Fruit fly (Drosophila melanogaster) whole organism, prepupa: ENCODE measurements around the gene CG15330.
A peak's percentile ranks its signal among the peaks of the same experiment; 100 is the strongest.

Experiments used
- CG11762 ChIP-seq: fragments of 200-800 bp; sonication (Bioruptor generic); optimal IDR thresholded peaks from 3 replicates; lab custom pipeline; 2016; ENCODE audit warnings: missing biosample characterization, missing genetic modification characterization; ENCODE audit not compliant: insufficient read depth
- CG11902 ChIP-seq: fragments of 200-800 bp; sonication (Bioruptor generic); optimal IDR thresholded peaks from 3 replicates; lab custom pipeline; 2016; ENCODE audit warnings: missing biosample characterization, missing genetic modification characterization
- CG15336 ChIP-seq: fragments of 200-800 bp; sonication (Bioruptor generic); IDR thresholded peaks from 2 replicates; pipeline ENCODE4 v1.3.6; 2022; ENCODE audit warnings: missing biosample characterization, missing genetic modification characterization
- CG1621 ChIP-seq: fragments of 200-800 bp; sonication (Bioruptor generic); optimal IDR thresholded peaks from 3 replicates; lab custom pipeline; 2018; ENCODE audit warnings: missing biosample characterization, mild to moderate bottlenecking, missing genetic modification characterization
- CG16779 ChIP-seq: fragments of 200-800 bp; sonication (Bioruptor generic); optimal IDR thresholded peaks from 3 replicates; lab custom pipeline; 2017; ENCODE audit warnings: missing biosample characterization, mild to moderate bottlenecking, missing genetic modification characterization
- CG3032 ChIP-seq: fragments of 200-800 bp; optimal IDR thresholded peaks from 2 replicates; lab custom pipeline; 2019; ENCODE audit warnings: missing biosample characterization, mild to moderate bottlenecking, missing genetic modification characterization, moderate library complexity
- CG32006 ChIP-seq: fragments of 200-800 bp; sonication (Bioruptor generic); optimal IDR thresholded peaks from 3 replicates; lab custom pipeline; 2017; ENCODE audit warnings: missing biosample characterization, mild to moderate bottlenecking, missing genetic modification characterization
- CG34406 ChIP-seq: fragments of 200-800 bp; sonication (Bioruptor generic); optimal IDR thresholded peaks from 3 replicates; lab custom pipeline; 2016; ENCODE audit warnings: missing biosample characterization, missing genetic modification characterization
- CG4318 ChIP-seq: fragments of 200-800 bp; sonication (Bioruptor generic); optimal IDR thresholded peaks from 3 replicates; lab custom pipeline; 2017; ENCODE audit warnings: missing biosample characterization, mild to moderate bottlenecking, missing genetic modification characterization
- CG6163 ChIP-seq: fragments of 200-800 bp; sonication (Bioruptor generic); IDR thresholded peaks from 3 replicates; pipeline ENCODE4 v1.3.6; 2022; ENCODE audit warnings: missing biosample characterization, missing genetic modification characterization
- CG6276 ChIP-seq: fragments of 200-800 bp; sonication (Bioruptor generic); optimal IDR thresholded peaks from 2 replicates; lab custom pipeline; 2017; ENCODE audit warnings: missing biosample characterization, mild to moderate bottlenecking, missing genetic modification characterization
- CG6792 ChIP-seq: fragments of 200-800 bp; sonication (Bioruptor generic); optimal IDR thresholded peaks from 3 replicates; lab custom pipeline; 2016; ENCODE audit warnings: missing biosample characterization, missing genetic modification characterization
- CG6808 ChIP-seq: fragments of 200-800 bp; sonication (Bioruptor generic); optimal IDR thresholded peaks from 3 replicates; lab custom pipeline; 2017; ENCODE audit warnings: missing biosample characterization, missing genetic modification characterization, mild to moderate bottlenecking, moderate library complexity, missing genetic modification reagents
- CG7368 ChIP-seq: fragments of 200-800 bp; sonication (Bioruptor generic); optimal IDR thresholded peaks from 3 replicates; lab custom pipeline; 2016; ENCODE audit warnings: missing biosample characterization, missing genetic modification characterization
- CG8119 ChIP-seq: fragments of 200-800 bp; sonication (Bioruptor generic); IDR thresholded peaks from 3 replicates; pipeline ENCODE4 v1.3.6; 2022; ENCODE audit warnings: missing biosample characterization, missing genetic modification characterization
- CG8632 ChIP-seq: fragments of 200-800 bp; sonication (Bioruptor generic); optimal IDR thresholded peaks from 3 replicates; lab custom pipeline; 2016; ENCODE audit warnings: missing biosample characterization, missing genetic modification characterization
- CG9139 ChIP-seq: fragments of 200-800 bp; sonication (Bioruptor generic); optimal IDR thresholded peaks from 3 replicates; lab custom pipeline; 2017; ENCODE audit warnings: missing biosample characterization, mild to moderate bottlenecking, missing genetic modification characterization
- Eip75B ChIP-seq: fragments of 200-800 bp; sonication (Bioruptor generic); optimal IDR thresholded peaks from 3 replicates; lab custom pipeline; 2016; ENCODE audit warnings: missing biosample characterization, missing genetic modification characterization
- Eip78C ChIP-seq: fragments of 200-800 bp; sonication (Bioruptor generic); peaks from one replicate; lab custom pipeline; 2016; ENCODE audit warnings: missing biosample characterization, missing genetic modification characterization
- Eip93F ChIP-seq: fragments of 200-800 bp; sonication (Bioruptor generic); optimal IDR thresholded peaks from 2 replicates; lab custom pipeline; 2016; ENCODE audit warnings: missing biosample characterization, mild to moderate bottlenecking, missing genetic modification characterization
- Ets96B ChIP-seq: fragments of 200-800 bp; optimal IDR thresholded peaks from 2 replicates; lab custom pipeline; 2019; ENCODE audit warnings: missing biosample characterization, mild to moderate bottlenecking, missing genetic modification characterization, moderate library complexity
- Hr38 ChIP-seq: sonication (Bioruptor generic); optimal IDR thresholded peaks from 2 replicates; lab custom pipeline; 2016; ENCODE audit warnings: missing biosample characterization, missing genetic modification characterization
- Hr39 ChIP-seq: fragments of 200-800 bp; sonication (Bioruptor generic); optimal IDR thresholded peaks from 2 replicates; lab custom pipeline; 2016; ENCODE audit warnings: missing biosample characterization, missing genetic modification characterization
- Hr4 ChIP-seq: fragments of 200-800 bp; sonication (Bioruptor generic); optimal IDR thresholded peaks from 3 replicates; lab custom pipeline; 2016; ENCODE audit warnings: missing biosample characterization, missing genetic modification characterization
- Lpt ChIP-seq: fragments of 200-800 bp; sonication (Bioruptor generic); optimal IDR thresholded peaks from 3 replicates; lab custom pipeline; 2016; ENCODE audit warnings: missing biosample characterization, missing genetic modification characterization
- Met ChIP-seq: fragments of 200-800 bp; sonication (Bioruptor generic); optimal IDR thresholded peaks from 3 replicates; lab custom pipeline; 2016; ENCODE audit warnings: missing biosample characterization, missing genetic modification characterization
- OdsH ChIP-seq: fragments of 200-800 bp; sonication (Bioruptor generic); optimal IDR thresholded peaks from 3 replicates; lab custom pipeline; 2016; ENCODE audit warnings: missing biosample characterization, missing genetic modification characterization
- Sox102F ChIP-seq: fragments of 200-800 bp; sonication (Bioruptor generic); optimal IDR thresholded peaks from 2 replicates; lab custom pipeline; 2016; ENCODE audit warnings: missing biosample characterization, mild to moderate bottlenecking, missing genetic modification characterization
- Sox14 ChIP-seq: fragments of 200-800 bp; sonication (Bioruptor generic); optimal IDR thresholded peaks from 3 replicates; lab custom pipeline; 2016; ENCODE audit warnings: missing biosample characterization, missing genetic modification characterization
- achi ChIP-seq: fragments of 200-800 bp; sonication (Bioruptor generic); optimal IDR thresholded peaks from 3 replicates; lab custom pipeline; 2016; ENCODE audit warnings: missing biosample characterization, missing genetic modification characterization
- acj6 ChIP-seq: fragments of 200-800 bp; sonication (Bioruptor generic); optimal IDR thresholded peaks from 3 replicates; lab custom pipeline; 2016; ENCODE audit warnings: missing biosample characterization, missing genetic modification characterization
- dac ChIP-seq: fragments of 200-800 bp; sonication (Bioruptor generic); optimal IDR thresholded peaks from 2 replicates; lab custom pipeline; 2017; ENCODE audit warnings: missing biosample characterization, mild to moderate bottlenecking, missing genetic modification characterization
- dsx ChIP-seq: fragments of 200-800 bp; optimal IDR thresholded peaks from 3 replicates; lab custom pipeline; 2019; ENCODE audit warnings: missing biosample characterization, mild to moderate bottlenecking, missing genetic modification characterization, moderate library complexity; ENCODE audit not compliant: poor library complexity, severe bottlenecking
- eg ChIP-seq: fragments of 200-800 bp; sonication (Bioruptor generic); IDR thresholded peaks from 3 replicates; pipeline ENCODE4 v1.3.6; 2022; ENCODE audit warnings: missing biosample characterization, missing genetic modification characterization
- esn ChIP-seq: fragments of 200-800 bp; sonication (Bioruptor generic); optimal IDR thresholded peaks from 2 replicates; lab custom pipeline; 2016; ENCODE audit warnings: missing biosample characterization, mild to moderate bottlenecking, missing genetic modification characterization, moderate library complexity
- fd59A ChIP-seq: fragments of 200-800 bp; sonication (Bioruptor generic); optimal IDR thresholded peaks from 2 replicates; lab custom pipeline; 2017; ENCODE audit warnings: missing biosample characterization, mild to moderate bottlenecking, missing genetic modification characterization, missing genetic modification reagents
- fkh ChIP-seq: fragments of 200-800 bp; sonication (Bioruptor generic); optimal IDR thresholded peaks from 3 replicates; lab custom pipeline; 2017; ENCODE audit warnings: missing biosample characterization, mild to moderate bottlenecking, missing genetic modification characterization, moderate library complexity
- lz ChIP-seq: fragments of 200-800 bp; sonication (Bioruptor generic); optimal IDR thresholded peaks from 3 replicates; lab custom pipeline; 2016; ENCODE audit warnings: missing biosample characterization, missing genetic modification characterization
- pdm3 ChIP-seq: fragments of 200-800 bp; sonication (Bioruptor generic); optimal IDR thresholded peaks from 3 replicates; lab custom pipeline; 2016; ENCODE audit warnings: missing biosample characterization, missing genetic modification characterization
- salr ChIP-seq, 2 experiments: fragments of 200-800 bp; sonication (Bioruptor generic); optimal IDR thresholded peaks; 3 replicates each; lab custom pipeline; 2016 to 2018; ENCODE audit warnings: missing biosample characterization in 2 of 2, missing genetic modification characterization in 2 of 2, mild to moderate bottlenecking in 1 of 2
- ss ChIP-seq, 2 experiments: fragments of 200-800 bp; sonication (Bioruptor generic); optimal IDR thresholded peaks; 2 replicates in 1 of 2; 3 replicates in 1 of 2; lab custom pipeline; 2017 to 2018; ENCODE audit warnings: mild to moderate bottlenecking in 2 of 2, missing biosample characterization in 2 of 2, missing genetic modification characterization in 2 of 2, moderate library complexity in 1 of 2
- svp ChIP-seq: fragments of 200-800 bp; sonication (Bioruptor generic); peaks from one replicate; lab custom pipeline; 2016; ENCODE audit warnings: missing biosample characterization, missing genetic modification characterization
- topi ChIP-seq: fragments of 200-800 bp; sonication (Bioruptor generic); optimal IDR thresholded peaks from 3 replicates; lab custom pipeline; 2016; ENCODE audit warnings: missing biosample characterization, missing genetic modification characterization
- vri ChIP-seq: fragments of 200-800 bp; sonication (Bioruptor generic); optimal IDR thresholded peaks from 3 replicates; lab custom pipeline; 2016; ENCODE audit warnings: missing biosample characterization, mild to moderate bottlenecking, missing genetic modification characterization

The CG15330 gene

DNA sequence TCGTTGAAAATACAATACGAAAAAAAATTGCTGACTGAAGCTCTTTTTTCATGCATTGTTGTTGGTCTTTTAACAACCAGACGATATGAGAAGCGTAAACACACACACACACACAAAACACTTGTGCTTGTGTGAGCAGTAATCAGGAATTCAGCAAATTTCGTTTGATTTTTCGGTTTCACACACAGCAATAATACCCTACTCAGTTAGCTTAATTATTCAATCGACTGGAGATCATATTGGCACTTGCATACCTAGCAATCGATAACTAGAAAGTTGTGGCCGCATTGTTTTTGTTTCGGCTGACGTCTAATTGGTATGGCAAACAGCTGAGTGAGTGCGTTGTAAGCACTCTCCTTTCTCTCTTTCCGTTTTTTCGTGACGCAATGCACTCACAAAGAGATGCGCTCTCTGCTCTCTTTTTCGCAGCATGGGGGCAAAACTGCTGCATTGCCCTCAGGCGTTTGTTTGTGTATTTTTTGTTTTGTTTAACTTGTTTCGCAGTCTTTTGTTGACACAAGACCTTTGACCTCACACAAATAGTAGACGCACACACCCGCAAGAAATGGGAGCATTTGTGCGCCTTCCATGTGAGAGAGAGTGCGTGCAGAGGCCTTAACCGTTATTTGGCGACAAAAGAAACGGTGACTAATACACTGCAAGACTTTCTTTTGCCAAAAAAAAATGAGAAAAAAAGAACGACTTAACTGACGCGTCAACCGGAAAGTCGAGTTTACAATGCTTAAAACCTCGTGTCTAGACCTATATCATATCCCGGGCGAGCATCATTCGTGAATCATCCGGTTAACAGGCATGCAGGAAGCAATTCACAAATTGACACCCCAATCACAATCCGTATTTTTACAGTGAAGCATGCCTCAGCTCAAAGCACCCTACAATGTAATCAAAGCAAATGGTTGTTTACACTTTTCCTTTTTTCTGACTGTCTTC, 10.8 kb upstream of the CG15330 start (continued):
- TF ChIP-seq CG6808 (GFP tag; lab: Kevin White, UChicago) = peak; percentile 54
- TF ChIP-seq Eip75B (GFP tag; lab: Kevin White, UChicago) = peak; percentile 57
- TF ChIP-seq lz (GFP tag; lab: Kevin White, UChicago) = peak; percentile 77
- TF ChIP-seq CG11902 (GFP tag; lab: Kevin White, UChicago) = peak; percentile 29
- TF ChIP-seq OdsH (GFP tag; lab: Kevin White, UChicago) = peak; percentile 55
- TF ChIP-seq ss (GFP tag; optimal IDR thresholded peaks at IDR 0.05; lab: Kevin White, UChicago) = peak; percentile 33 to 60
- TF ChIP-seq pdm3 (GFP tag; lab: Kevin White, UChicago) = peak; percentile 61
- peak; percentile 17 to 40 for TF ChIP-seq salr (GFP tag; optimal IDR thresholded peaks at IDR 0.05; lab: Kevin White, UChicago)
- TF ChIP-seq CG6276 (GFP tag; lab: Kevin White, UChicago) = peak; percentile 51
- peak; percentile 33 for TF ChIP-seq fd59A
- TF ChIP-seq Lpt (GFP tag; lab: Kevin White, UChicago) = peak; percentile 48
- TF ChIP-seq topi (GFP tag; lab: Kevin White, UChicago) = peak; percentile 75
- TF ChIP-seq CG32006 = peak; percentile 71
- peak; percentile 72 for TF ChIP-seq Hr39 (GFP tag; lab: Kevin White, UChicago)
- no peak for TF ChIP-seq Hr38 (GFP tag; lab: Kevin White, UChicago)
- peak; percentile 69 for TF ChIP-seq eg (GFP tag; lab: Robert Waterston, UW)

dm6 chrX:7946858-7947313, 9.0 kb upstream of the CG15330 start, which contains the start of gene orion:
Gene orion (minus strand): TSS chrX:7946908.
- no peak for TF ChIP-seq CG32006
- TF ChIP-seq esn (GFP tag; lab: Kevin White, UChicago) = peak; percentile 34
- TF ChIP-seq acj6 (GFP tag; lab: Kevin White, UChicago) = no peak
- peak; percentile 86 for TF ChIP-seq CG6163 (GFP tag; lab: Robert Waterston, UW)
- peak; percentile 4 for TF ChIP-seq CG6792 (GFP tag; lab: Kevin White, UChicago)
- no peak for TF ChIP-seq CG4318 (GFP tag; lab: Kevin White, UChicago)
- peak; percentile 31 for TF ChIP-seq CG8632 (GFP tag; lab: Kevin White, UChicago)
- TF ChIP-seq ss (GFP tag; optimal IDR thresholded peaks at IDR 0.05; lab: Kevin White, UChicago) = peak; percentile 93 to 94
- no peak for TF ChIP-seq Eip93F (GFP tag; lab: Kevin White, UChicago)
- no peak for TF ChIP-seq fkh
- TF ChIP-seq Eip78C (GFP tag; lab: Kevin White, UChicago) = peak; percentile 84
- TF ChIP-seq pdm3 (GFP tag; lab: Kevin White, UChicago) = no peak
- no peak for TF ChIP-seq CG11902 (GFP tag; lab: Kevin White, UChicago)
- TF ChIP-seq Hr4 (GFP tag; lab: Kevin White, UChicago) = no peak
- peak; percentile 9 for TF ChIP-seq CG7368
- TF ChIP-seq CG8119 (GFP tag; lab: Robert Waterston, UW) = peak; percentile 73
- peak; percentile 47 for TF ChIP-seq achi
- TF ChIP-seq CG16779 (tag; lab: Kevin White, UChicago) = peak; percentile 83
- peak; percentile 55 for TF ChIP-seq dac (GFP tag; lab: Kevin White, UChicago)
- TF ChIP-seq lz (GFP tag; lab: Kevin White, UChicago) = peak; percentile 17
- TF ChIP-seq dsx = peak; percentile 87
- TF ChIP-seq CG6276 (GFP tag; lab: Kevin White, UChicago) = no peak
- peak; percentile 87 for TF ChIP-seq CG1621
- peak; percentile 16 for TF ChIP-seq CG34406 (GFP tag; lab: Kevin White, UChicago)
- TF ChIP-seq CG11762 (GFP tag; lab: Kevin White, UChicago) = peak; percentile 8
- no peak for TF ChIP-seq Met (GFP tag; lab: Kevin White, UChicago)
- peak; percentile 59; the same call in 1 of the 2 replicates for TF ChIP-seq CG15336 (GFP tag; lab: Robert Waterston, UW)
- peak; percentile 32 for TF ChIP-seq fd59A
- TF ChIP-seq Ets96B = peak; percentile 71
- peak; percentile 64 for TF ChIP-seq CG3032
- peak; percentile 99 for TF ChIP-seq svp
- TF ChIP-seq topi (GFP tag; lab: Kevin White, UChicago) = peak; percentile 29
- TF ChIP-seq Sox102F (GFP tag; lab: Kevin White, UChicago) = no peak
- peak; percentile 92 for TF ChIP-seq Sox14 (GFP tag; lab: Kevin White, UChicago)
- TF ChIP-seq CG9139 (GFP tag; lab: Kevin White, UChicago) = peak; percentile 88
- TF ChIP-seq CG6808 (GFP tag; lab: Kevin White, UChicago) = peak; percentile 83
- TF ChIP-seq eg (GFP tag; lab: Robert Waterston, UW) = peak; percentile 81
- TF ChIP-seq vri = peak; percentile 25
- TF ChIP-seq Lpt (GFP tag; lab: Kevin White, UChicago) = peak; percentile 59
- peak in 1 of 2 experiments; percentile 58 for TF ChIP-seq salr (GFP tag; optimal IDR thresholded peaks at IDR 0.05; lab: Kevin White, UChicago)
